Worm (Caenorhabditis elegans): ENCODE results near the gene cyp-31A5.

The cyp-31A5 gene

ce11 chrIV:13400456-13401364 is at the start of gene cyp-31A5, which contains the start of gene memi-2:
Gene cyp-31A5, plus strand, starts transcription at chrIV:13401289.
Gene memi-2, minus strand, starts transcription at chrIV:13400506.
- no peak for TF ChIP-seq unc-62 (GFP tag; optimal IDR thresholded peaks at IDR 0.05)

- no peak for TF ChIP-seq unc-62 (GFP tag; optimal IDR thresholded peaks at IDR 0.05)
Measured at ce11 chrIV:13353143-13353773, 47.8 kb upstream of the cyp-31A5 start, which contains the start of the genes rec-8 and mex-5. Gene rec-8, minus strand, starts transcription at chrIV:13353193. Gene mex-5, plus strand, starts transcription at chrIV:13353723.

- no peak for TF ChIP-seq unc-62 (GFP tag; optimal IDR thresholded peaks at IDR 0.05)
Measured at ce11 chrIV:13354044-13354443, 47.0 kb upstream of the cyp-31A5 start.

- TF ChIP-seq unc-62 (GFP tag; optimal IDR thresholded peaks at IDR 0.05), result no peak
Measured at ce11 chrIV:13356005-13356404, 45.1 kb upstream of the cyp-31A5 start.

ce11 chrIV:13358488-13358887 is 42.6 kb upstream of the cyp-31A5 start, which contains the start of gene W02A2.8:
Gene W02A2.8, minus strand, starts transcription at chrIV:13358588.
- TF ChIP-seq unc-62 (GFP tag; optimal IDR thresholded peaks at IDR 0.05), result no peak

ce11 chrIV:13360144-13360543 is 40.9 kb upstream of the cyp-31A5 start, which contains the start of gene Y62E10A.3:
Gene Y62E10A.3, minus strand, starts transcription at chrIV:13360244.
- no peak for TF ChIP-seq unc-62 (GFP tag; optimal IDR thresholded peaks at IDR 0.05)

ce11 chrIV:13364869-13365268 is 36.2 kb upstream of the cyp-31A5 start, which contains the start of gene srsx-25:
Gene srsx-25, plus strand, starts transcription at chrIV:13365169.
- no peak for TF ChIP-seq unc-62 (GFP tag; optimal IDR thresholded peaks at IDR 0.05)

- TF ChIP-seq unc-62 (GFP tag; optimal IDR thresholded peaks at IDR 0.05), result no peak
Measured at ce11 chrIV:13369120-13369842, 31.8 kb upstream of the cyp-31A5 start, which contains the start of gene agt-1. Gene agt-1, minus strand, starts transcription at chrIV:13369412.

- TF ChIP-seq unc-62 (GFP tag; optimal IDR thresholded peaks at IDR 0.05), result no peak
Measured at ce11 chrIV:13370235-13370739, 30.8 kb upstream of the cyp-31A5 start, which contains the start of the genes rla-2, popl-7 and Y62E10A.24. Gene rla-2, minus strand, starts transcription at chrIV:13370285. Gene popl-7, plus strand, starts transcription at chrIV:13370689. Gene Y62E10A.24, plus strand, starts transcription at chrIV:13370710.

ce11 chrIV:13371699-13372098 is 29.4 kb upstream of the cyp-31A5 start, which contains the start of gene Y62E10A.6:
Gene Y62E10A.6, plus strand, starts transcription at chrIV:13371999.
- TF ChIP-seq unc-62 (GFP tag; optimal IDR thresholded peaks at IDR 0.05), result no peak

ce11 chrIV:13374918-13375317 is 26.2 kb upstream of the cyp-31A5 start:
- no peak for TF ChIP-seq unc-62 (GFP tag; optimal IDR thresholded peaks at IDR 0.05)

- no peak for TF ChIP-seq unc-62 (GFP tag; optimal IDR thresholded peaks at IDR 0.05)
Measured at ce11 chrIV:13377716-13378115, 23.4 kb upstream of the cyp-31A5 start, which contains the start of gene mau-8. Gene mau-8, plus strand, starts transcription at chrIV:13378016.

- no peak for TF ChIP-seq unc-62 (GFP tag; optimal IDR thresholded peaks at IDR 0.05)
Measured at ce11 chrIV:13380506-13380905, 20.6 kb upstream of the cyp-31A5 start.

ce11 chrIV:13381823-13382222 is 19.3 kb upstream of the cyp-31A5 start, which contains the start of gene emc-3:
Gene emc-3, minus strand, starts transcription at chrIV:13381923.
- TF ChIP-seq unc-62 (GFP tag; optimal IDR thresholded peaks at IDR 0.05), result no peak
